Worm (Caenorhabditis elegans) whole organism, mixed stage, embryonic: Measurements from ENCODE around the gene Y55D9A.2.

Source experiments
- blmp-1 ChIP-seq: fragments of 150-350 bp; optimal IDR thresholded peaks from 2 replicates; lab custom pipeline; 2014; ENCODE audit warnings: missing biosample characterization, missing genetic modification characterization
- ces-1 ChIP-seq: fragments of 150-350 bp; optimal IDR thresholded peaks from 2 replicates; lab custom pipeline; 2014; ENCODE audit warnings: missing biosample characterization, missing genetic modification reagents, missing genetic modification characterization
- drap-1 ChIP-seq: fragments of 200-800 bp; sonication (Bioruptor generic); optimal IDR thresholded peaks from 3 replicates; lab custom pipeline; 2018; ENCODE audit warnings: mild to moderate bottlenecking, missing genetic modification characterization, missing compliant biosample characterization
- elt-1 ChIP-seq: sonication (generic microtip); optimal IDR thresholded peaks from 2 replicates; lab custom pipeline; 2017; ENCODE audit warnings: missing genetic modification characterization, mild to moderate bottlenecking, missing compliant biosample characterization, antibody characterized with exemption, moderate library complexity, borderline replicate concordance; ENCODE audit not compliant: insufficient read depth
- mep-1 ChIP-seq: fragments of 150-350 bp; optimal IDR thresholded peaks from 2 replicates; lab custom pipeline; 2017; ENCODE audit warnings: missing biosample characterization, missing genetic modification reagents, missing genetic modification characterization, inconsistent platforms
- nhr-12 ChIP-seq: fragments of 150-350 bp; optimal IDR thresholded peaks from 2 replicates; lab custom pipeline; 2014; ENCODE audit warnings: missing biosample characterization, missing genetic modification characterization
- nhr-2 ChIP-seq: fragments of 150-350 bp; optimal IDR thresholded peaks from 2 replicates; lab custom pipeline; 2014; ENCODE audit warnings: missing biosample characterization, missing genetic modification characterization
- nhr-237 ChIP-seq: fragments of 150-350 bp; optimal IDR thresholded peaks from 2 replicates; lab custom pipeline; 2014; ENCODE audit warnings: missing biosample characterization, missing genetic modification characterization
- nhr-76 ChIP-seq: sonication (generic microtip); optimal IDR thresholded peaks from 2 replicates; lab custom pipeline; 2017; ENCODE audit warnings: missing biosample characterization, missing genetic modification characterization
- pha-4 ChIP-seq: fragments of 150-350 bp; optimal IDR thresholded peaks from 2 replicates; lab custom pipeline; 2018; ENCODE audit warnings: missing biosample characterization, missing genetic modification reagents, missing genetic modification characterization
- snpc-4 ChIP-seq: fragments of 150-350 bp; optimal IDR thresholded peaks from 2 replicates; lab custom pipeline; 2014; ENCODE audit warnings: missing biosample characterization, missing genetic modification characterization
- unc-39 ChIP-seq: fragments of 150-350 bp; optimal IDR thresholded peaks from 2 replicates; lab custom pipeline; 2014; ENCODE audit warnings: missing biosample characterization, missing genetic modification characterization
- unc-62 ChIP-seq: fragments of 150-350 bp; optimal IDR thresholded peaks from 2 replicates; lab custom pipeline; 2014; ENCODE audit warnings: missing biosample characterization, missing genetic modification reagents, missing genetic modification characterization
- ztf-11 ChIP-seq: fragments of 150-350 bp; optimal IDR thresholded peaks from 2 replicates; lab custom pipeline; 2014; ENCODE audit warnings: missing biosample characterization, missing genetic modification characterization

DNA sequence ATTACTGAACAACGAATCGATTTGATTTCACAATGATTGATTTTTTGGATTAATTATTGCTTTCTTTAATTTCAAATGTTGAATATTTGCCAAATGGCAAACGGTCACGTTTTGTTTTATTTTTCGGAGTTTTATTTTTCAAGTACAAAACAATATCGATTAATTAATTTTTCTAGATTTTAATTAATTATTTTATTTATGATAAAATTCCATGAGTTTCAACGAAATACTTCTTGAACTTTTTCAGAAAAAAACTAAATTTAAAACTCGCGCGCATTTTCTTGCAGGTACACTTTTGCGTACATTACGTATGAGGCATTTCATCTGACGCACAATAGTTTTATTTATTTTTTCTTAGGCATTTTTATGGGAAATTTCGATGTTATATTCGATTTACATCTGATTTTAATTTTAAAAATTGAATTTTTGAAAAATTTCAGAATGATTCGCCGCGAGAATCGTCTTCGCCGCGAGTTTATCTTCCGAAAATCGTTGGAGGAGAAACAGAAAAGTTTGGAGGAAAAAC, 46.2 kb downstream of the Y55D9A.2 start, which contains the start of the genes ZK795.2 and ZK795.3:
- TF ChIP-seq mep-1 (tag; lab: Kevin White, UChicago) (no peak), snpc-4 (tag; lab: Kevin White, UChicago) (no peak), unc-62 (GFP tag; lab: Kevin White, UChicago) (no peak), elt-1 (tag; lab: Kevin White, UChicago) (no peak), nhr-76 (tag; lab: Kevin White, UChicago) (no peak), nhr-237 (peak; percentile 45), nhr-12 (tag; lab: Kevin White, UChicago) (no peak), nhr-2 (tag; lab: Kevin White, UChicago) (no peak), ztf-11 (tag; lab: Kevin White, UChicago) (no peak), pha-4 (peak; percentile 15), ces-1 (GFP tag; lab: Kevin White, UChicago) (peak; percentile 53), unc-39 (no peak), blmp-1 (tag; lab: Kevin White, UChicago) (no peak), drap-1 (GFP tag; lab: Kevin White, UChicago) (no peak)
